Worm (Caenorhabditis elegans) whole organism, L2 larva: Measurements from ENCODE around the gene col-17.
"Not testable (repeated sequence)": the region's sequence is repeated elsewhere in the genome, so short reads cannot be mapped to it uniquely, and the experiment has no call there.

ENCODE experiments used
- C34F6.9 ChIP-seq: fragments of 150-350 bp; optimal IDR thresholded peaks from 2 replicates; lab custom pipeline; 2014; ENCODE audit warnings: missing biosample characterization, missing genetic modification characterization
- F13H6.1 ChIP-seq: sonication (generic microtip); optimal IDR thresholded peaks from 2 replicates; lab custom pipeline; 2016; ENCODE audit warnings: missing genetic modification characterization, missing compliant biosample characterization
- R02D3.7 ChIP-seq: fragments of 150-350 bp; optimal IDR thresholded peaks from 2 replicates; lab custom pipeline; 2014; ENCODE audit warnings: missing biosample characterization, missing genetic modification characterization
- alr-1 ChIP-seq: fragments of 150-350 bp; optimal IDR thresholded peaks from 2 replicates; lab custom pipeline; 2014; ENCODE audit warnings: missing biosample characterization, missing genetic modification characterization
- aly-2 ChIP-seq: fragments of 150-350 bp; optimal IDR thresholded peaks from 2 replicates; lab custom pipeline; 2014; ENCODE audit warnings: missing biosample characterization, missing genetic modification characterization
- ama-1 ChIP-seq: fragments of 150-350 bp; optimal IDR thresholded peaks from 2 replicates; lab custom pipeline; 2018; ENCODE audit warnings: inconsistent platforms
- blmp-1 ChIP-seq: sonication (generic microtip); optimal IDR thresholded peaks from 2 replicates; lab custom pipeline; 2017; ENCODE audit warnings: missing genetic modification characterization, mild to moderate bottlenecking, missing compliant biosample characterization, antibody characterized with exemption, moderate library complexity; ENCODE audit not compliant: insufficient read depth
- ceh-82 ChIP-seq: fragments of 150-350 bp; optimal IDR thresholded peaks from 2 replicates; lab custom pipeline; 2014; ENCODE audit warnings: missing biosample characterization, missing genetic modification characterization
- crh-2 ChIP-seq: sonication (generic microtip); optimal IDR thresholded peaks from 2 replicates; lab custom pipeline; 2017; ENCODE audit warnings: missing biosample characterization, missing genetic modification characterization
- dmd-4 ChIP-seq: sonication (generic microtip); optimal IDR thresholded peaks from 2 replicates; lab custom pipeline; 2017; ENCODE audit warnings: missing biosample characterization, missing genetic modification characterization
- egl-27 ChIP-seq: sonication (generic microtip); optimal IDR thresholded peaks from 3 replicates; lab custom pipeline; 2017; ENCODE audit warnings: missing biosample characterization, missing genetic modification reagents, missing genetic modification characterization
- elt-3 ChIP-seq: sonication (generic microtip); optimal IDR thresholded peaks from 2 replicates; lab custom pipeline; 2017; ENCODE audit warnings: missing biosample characterization, missing genetic modification characterization
- gmeb-1 ChIP-seq: fragments of 150-350 bp; optimal IDR thresholded peaks from 2 replicates; lab custom pipeline; 2014; ENCODE audit warnings: missing biosample characterization, missing genetic modification characterization
- lin-39 ChIP-seq: fragments of 150-350 bp; optimal IDR thresholded peaks from 2 replicates; lab custom pipeline; 2014; ENCODE audit warnings: missing biosample characterization, missing genetic modification reagents, missing genetic modification characterization
- lsy-2 ChIP-seq, 2 experiments: fragments of 150-350 bp in 1 of 2; sonication (generic microtip) in 1 of 2; optimal IDR thresholded peaks; 2 replicates each; lab custom pipeline; 2014 to 2017; ENCODE audit warnings: missing biosample characterization in 2 of 2, missing genetic modification characterization in 2 of 2
- mab-5 ChIP-seq: fragments of 150-350 bp; optimal IDR thresholded peaks from 2 replicates; lab custom pipeline; 2014; ENCODE audit warnings: missing biosample characterization, missing genetic modification characterization
- nhr-10 ChIP-seq: sonication (generic microtip); optimal IDR thresholded peaks from 2 replicates; lab custom pipeline; 2017; ENCODE audit warnings: missing biosample characterization, missing genetic modification characterization
- nhr-11 ChIP-seq: fragments of 150-350 bp; optimal IDR thresholded peaks from 2 replicates; lab custom pipeline; 2014; ENCODE audit warnings: missing biosample characterization, missing genetic modification characterization
- nhr-129 ChIP-seq: fragments of 150-350 bp; optimal IDR thresholded peaks from 2 replicates; lab custom pipeline; 2014; ENCODE audit warnings: missing biosample characterization, missing genetic modification characterization
- nhr-21 ChIP-seq: fragments of 150-350 bp; optimal IDR thresholded peaks from 2 replicates; lab custom pipeline; 2014; ENCODE audit warnings: missing biosample characterization, missing genetic modification characterization
- nhr-237 ChIP-seq: fragments of 150-350 bp; optimal IDR thresholded peaks from 2 replicates; lab custom pipeline; 2014; ENCODE audit warnings: missing biosample characterization, missing genetic modification characterization
- nhr-6 ChIP-seq: fragments of 150-350 bp; optimal IDR thresholded peaks from 2 replicates; lab custom pipeline; 2014; ENCODE audit warnings: missing biosample characterization, missing genetic modification characterization
- nhr-77 ChIP-seq: fragments of 150-350 bp; optimal IDR thresholded peaks from 2 replicates; lab custom pipeline; 2014; ENCODE audit warnings: missing biosample characterization, missing genetic modification characterization
- peb-1 ChIP-seq: fragments of 150-350 bp; optimal IDR thresholded peaks from 2 replicates; lab custom pipeline; 2014; ENCODE audit warnings: missing biosample characterization, missing genetic modification characterization
- sem-4 ChIP-seq: fragments of 150-350 bp; optimal IDR thresholded peaks from 2 replicates; lab custom pipeline; 2014; ENCODE audit warnings: missing biosample characterization, missing genetic modification reagents, missing genetic modification characterization
- skn-1 ChIP-seq: sonication (generic microtip); optimal IDR thresholded peaks from 2 replicates; lab custom pipeline; 2017; ENCODE audit warnings: missing biosample characterization, missing genetic modification characterization
- sma-3 ChIP-seq: sonication (generic microtip); optimal IDR thresholded peaks from 2 replicates; lab custom pipeline; 2016; ENCODE audit warnings: missing genetic modification reagents, missing genetic modification characterization, missing compliant biosample characterization
- sma-9 ChIP-seq, 2 experiments: fragments of 150-350 bp in 1 of 2; sonication (generic microtip) in 1 of 2; optimal IDR thresholded peaks; 2 replicates each; lab custom pipeline; 2014 to 2016; ENCODE audit warnings: missing genetic modification characterization in 2 of 2, mild to moderate bottlenecking in 1 of 2, missing biosample characterization in 1 of 2, missing compliant biosample characterization in 1 of 2, missing genetic modification reagents in 1 of 2, moderate library complexity in 1 of 2
- snpc-4 ChIP-seq: fragments of 150-350 bp; optimal IDR thresholded peaks from 2 replicates; lab custom pipeline; 2014; ENCODE audit warnings: missing biosample characterization, missing genetic modification characterization
- unc-55 ChIP-seq: fragments of 150-350 bp; sonication (generic microtip); optimal IDR thresholded peaks from 3 replicates; lab custom pipeline; 2014; ENCODE audit warnings: missing biosample characterization, missing genetic modification reagents, missing genetic modification characterization
- unc-62 ChIP-seq: fragments of 150-350 bp; optimal IDR thresholded peaks from 2 replicates; lab custom pipeline; 2014; ENCODE audit warnings: missing biosample characterization, missing genetic modification reagents, missing genetic modification characterization
- ztf-11 ChIP-seq: sonication (generic microtip); optimal IDR thresholded peaks from 2 replicates; lab custom pipeline; 2017; ENCODE audit warnings: missing biosample characterization, missing genetic modification characterization
- ztf-4 ChIP-seq: fragments of 150-350 bp; optimal IDR thresholded peaks from 2 replicates; lab custom pipeline; 2014; ENCODE audit warnings: missing biosample characterization, missing genetic modification characterization

Gene col-17

ce11 chrII:4898529-4898928, 31.2 kb upstream of the col-17 start, which contains the start of gene msp-32:
TSS of gene msp-32 (plus strand) at chrII:4898829.
- not testable (repeated sequence) for TF ChIP-seq dmd-4, ceh-82, gmeb-1 (tag; lab: Kevin White, UChicago)

- no peak for TF ChIP-seq C34F6.9 (tag; lab: Kevin White, UChicago)
- no peak for TF ChIP-seq ama-1 (lab: Kevin White, UChicago)
- no peak for TF ChIP-seq R02D3.7
- TF ChIP-seq nhr-6 = no peak
- no peak for TF ChIP-seq nhr-11 (tag; lab: Kevin White, UChicago)
- TF ChIP-seq alr-1 (tag; lab: Kevin White, UChicago) = no peak
- no peak for TF ChIP-seq blmp-1 (tag; lab: Kevin White, UChicago)
- TF ChIP-seq F13H6.1 (tag; lab: Kevin White, UChicago) = no peak
- no peak for TF ChIP-seq ceh-82 (tag; lab: Kevin White, UChicago)
- no peak for TF ChIP-seq mab-5 (tag; lab: Kevin White, UChicago)
- TF ChIP-seq lin-39 (tag; lab: Kevin White, UChicago) = no peak
Measured at ce11 chrII:4892594-4892993, 25.2 kb upstream of the col-17 start, which contains the start of gene msp-33. TSS of gene msp-33 (minus strand) at chrII:4892694.

ce11 chrII:4891012-4891775, 23.8 kb upstream of the col-17 start, which contains the start of gene gst-9:
TSS of gene gst-9 (plus strand) at chrII:4891585.
- peak; percentile 8 for TF ChIP-seq nhr-6
- peak in 1 of 2 experiments; percentile 51 for TF ChIP-seq lsy-2 (tag; optimal IDR thresholded peaks at IDR 0.05; lab: Kevin White, UChicago)
- no peak for TF ChIP-seq nhr-10
- peak; percentile 61 for TF ChIP-seq crh-2 (tag; lab: Kevin White, UChicago)
- TF ChIP-seq snpc-4 = no peak
- peak; percentile 23 for TF ChIP-seq sma-3 (GFP tag; lab: Kevin White, UChicago)
- TF ChIP-seq ztf-11 (tag; lab: Kevin White, UChicago) = no peak
- peak; percentile 81 for TF ChIP-seq ama-1 (lab: Kevin White, UChicago)
- TF ChIP-seq skn-1 = no peak
- no peak for TF ChIP-seq lin-39 (tag; lab: Kevin White, UChicago)
- no peak for TF ChIP-seq unc-62 (GFP tag; lab: Kevin White, UChicago)
- TF ChIP-seq egl-27 (tag; lab: Kevin White, UChicago) = no peak
- peak; percentile 25 for TF ChIP-seq F13H6.1 (tag; lab: Kevin White, UChicago)
- peak; percentile 43 for TF ChIP-seq unc-55 (GFP tag; lab: Kevin White, UChicago)
- TF ChIP-seq nhr-21 (tag; lab: Kevin White, UChicago) = no peak
- peak; percentile 33 for TF ChIP-seq sma-9 (GFP tag; optimal IDR thresholded peaks at IDR 0.05; lab: Kevin White, UChicago)
- TF ChIP-seq sma-9 (tag; optimal IDR thresholded peaks at IDR 0.05; lab: Kevin White, UChicago) = no peak
- TF ChIP-seq aly-2 (tag; lab: Kevin White, UChicago) = no peak
- TF ChIP-seq sem-4 (tag; lab: Kevin White, UChicago) = no peak
- TF ChIP-seq peb-1 = no peak
- TF ChIP-seq nhr-129 (tag; lab: Kevin White, UChicago) = peak; percentile 33
- TF ChIP-seq R02D3.7 = no peak
- TF ChIP-seq nhr-77 (tag; lab: Kevin White, UChicago) = no peak
- no peak for TF ChIP-seq nhr-11 (tag; lab: Kevin White, UChicago)
- no peak for TF ChIP-seq elt-3 (tag; lab: Kevin White, UChicago)
- no peak for TF ChIP-seq mab-5 (tag; lab: Kevin White, UChicago)
- peak; percentile 66 for TF ChIP-seq ztf-4 (tag; lab: Kevin White, UChicago)
- no peak for TF ChIP-seq nhr-237 (tag; lab: Kevin White, UChicago)
